Worm (Caenorhabditis elegans) whole organism, L3 larva: ENCODE results near the gene K02E7.10.

Source experiments
- ama-1 ChIP-seq: fragments of 150-350 bp; optimal IDR thresholded peaks from 2 replicates; lab custom pipeline; 2018
- egl-27 ChIP-seq: sonication (generic microtip); optimal IDR thresholded peaks from 4 replicates; lab custom pipeline; 2017; ENCODE audit warnings: missing biosample characterization, missing genetic modification reagents, missing genetic modification characterization
- elt-1 ChIP-seq: fragments of 150-350 bp; optimal IDR thresholded peaks from 2 replicates; lab custom pipeline; 2014; ENCODE audit warnings: missing biosample characterization, missing genetic modification characterization
- nhr-77 ChIP-seq: fragments of 150-350 bp; optimal IDR thresholded peaks from 2 replicates; lab custom pipeline; 2014; ENCODE audit warnings: missing biosample characterization, missing genetic modification characterization
- skn-1 ChIP-seq: fragments of 150-350 bp; optimal IDR thresholded peaks from 2 replicates; lab custom pipeline; 2014; ENCODE audit warnings: missing biosample characterization, missing genetic modification characterization

- no peak for TF ChIP-seq skn-1 (tag; lab: Kevin White, UChicago)
- no peak for TF ChIP-seq egl-27 (tag; lab: Kevin White, UChicago)
- no peak for TF ChIP-seq nhr-77 (tag; lab: Kevin White, UChicago)
- no peak for TF ChIP-seq ama-1 (lab: Kevin White, UChicago)
- TF ChIP-seq elt-1, result no peak
Observed at ce11 chrII:1070875-1071274, 4.1 kb upstream of the K02E7.10 start, which contains the start of gene K02E7.12.
